Worm (Caenorhabditis elegans): ENCODE results near the gene tbx-9.

- TF ChIP-seq elt-2 (tag; optimal IDR thresholded peaks at IDR 0.05) (no peak), nhr-237 (tag; optimal IDR thresholded peaks at IDR 0.05) (no peak), jun-1 (tag; optimal IDR thresholded peaks at IDR 0.05) (no peak), ceh-16 (tag; optimal IDR thresholded peaks at IDR 0.05) (no peak), ZK546.5 (tag; optimal IDR thresholded peaks at IDR 0.05) (no peak), R02D3.7 (tag; optimal IDR thresholded peaks at IDR 0.05) (no peak), ama-1 (optimal IDR thresholded peaks at IDR 0.05) (no peak), lin-39 (tag; optimal IDR thresholded peaks at IDR 0.05) (no peak), sea-2 (GFP tag; optimal IDR thresholded peaks at IDR 0.05) (no peak)
Measured at ce11 chrIII:10383804-10384203, 42.1 kb upstream of the tbx-9 start.
